Fruit fly (Drosophila melanogaster) whole organism, embryonic: ENCODE measurements around the gene Esyt2.

Experiments
- Ada2b ChIP-seq: fragments of 200-800 bp; sonication (Bioruptor generic); IDR thresholded peaks from 2 replicates; pipeline ENCODE4 v1.3.6; 2022; ENCODE audit warnings: missing biosample characterization, missing genetic modification characterization
- CG10565 ChIP-seq: fragments of 200-800 bp; sonication (Bioruptor generic); optimal IDR thresholded peaks from 3 replicates; lab custom pipeline; 2016; ENCODE audit warnings: missing biosample characterization, mild to moderate bottlenecking, missing genetic modification characterization
- CG11504 ChIP-seq: fragments of 200-800 bp; sonication (Bioruptor generic); optimal IDR thresholded peaks from 3 replicates; lab custom pipeline; 2019; ENCODE audit warnings: missing biosample characterization, mild to moderate bottlenecking, missing genetic modification characterization, moderate library complexity
- CG11695 ChIP-seq: fragments of 200-800 bp; sonication (Bioruptor generic); IDR thresholded peaks from 3 replicates; pipeline ENCODE4 v1.3.6; 2022; ENCODE audit warnings: missing biosample characterization, missing genetic modification characterization
- CG1233 ChIP-seq: fragments of 200-800 bp; sonication (Bioruptor generic); optimal IDR thresholded peaks from 4 replicates; lab custom pipeline; 2018; ENCODE audit warnings: missing biosample characterization, mild to moderate bottlenecking, missing genetic modification characterization
- CG12659 ChIP-seq: fragments of 200-800 bp; sonication (Bioruptor generic); optimal IDR thresholded peaks from 3 replicates; lab custom pipeline; 2017; ENCODE audit warnings: mild to moderate bottlenecking, missing biosample characterization, missing genetic modification reagents, missing genetic modification characterization
- CG13296 ChIP-seq: fragments of 200-800 bp; sonication (Bioruptor generic); optimal IDR thresholded peaks from 3 replicates; lab custom pipeline; 2018; ENCODE audit warnings: missing biosample characterization, mild to moderate bottlenecking, missing genetic modification characterization
- CG13775 ChIP-seq: fragments of 200-800 bp; sonication (Bioruptor generic); optimal IDR thresholded peaks from 3 replicates; lab custom pipeline; 2017; ENCODE audit warnings: missing biosample characterization, mild to moderate bottlenecking, missing genetic modification characterization
- CG14014 ChIP-seq: fragments of 200-800 bp; sonication (Bioruptor generic); IDR thresholded peaks from 2 replicates; pipeline ENCODE4 v1.3.6; 2022; ENCODE audit warnings: missing biosample characterization, missing genetic modification characterization
- CG14050 ChIP-seq: fragments of 200-800 bp; sonication (Bioruptor generic); IDR thresholded peaks from 3 replicates; pipeline ENCODE4 v1.3.6; 2022; ENCODE audit warnings: missing biosample characterization, missing genetic modification characterization
- CG14965 ChIP-seq: fragments of 200-800 bp; sonication (Bioruptor generic); optimal IDR thresholded peaks from 2 replicates; lab custom pipeline; 2016; ENCODE audit warnings: missing biosample characterization, missing genetic modification characterization, borderline replicate concordance
- CG16815 ChIP-seq: fragments of 200-800 bp; sonication (Bioruptor generic); optimal IDR thresholded peaks from 3 replicates; lab custom pipeline; 2017; ENCODE audit warnings: missing biosample characterization, mild to moderate bottlenecking, missing genetic modification characterization
- CG17361 ChIP-seq: fragments of 200-800 bp; sonication (Bioruptor generic); IDR thresholded peaks from 3 replicates; pipeline ENCODE4 v1.3.6; 2022; ENCODE audit warnings: missing biosample characterization, missing genetic modification characterization
- CG17829 ChIP-seq: fragments of 200-800 bp; optimal IDR thresholded peaks from 2 replicates; lab custom pipeline; 2019; ENCODE audit warnings: missing biosample characterization, mild to moderate bottlenecking, missing genetic modification characterization, moderate library complexity
- CG30403 ChIP-seq: fragments of 200-800 bp; sonication (Bioruptor generic); optimal IDR thresholded peaks from 3 replicates; lab custom pipeline; 2016; ENCODE audit warnings: missing biosample characterization, missing genetic modification characterization
- CG31224 ChIP-seq: fragments of 200-800 bp; sonication (Bioruptor generic); IDR thresholded peaks from 2 replicates; pipeline ENCODE4 v1.3.6; 2022; ENCODE audit warnings: missing biosample characterization, missing genetic modification characterization
- CG32767 ChIP-seq: fragments of 200-800 bp; sonication (Bioruptor generic); IDR thresholded peaks from 2 replicates; pipeline ENCODE4 v1.3.6; 2022; ENCODE audit warnings: missing biosample characterization, missing genetic modification characterization
- CG3995 ChIP-seq: fragments of 200-800 bp; sonication (Bioruptor generic); optimal IDR thresholded peaks from 3 replicates; lab custom pipeline; 2016; ENCODE audit warnings: missing biosample characterization, missing genetic modification characterization
- CG5953 ChIP-seq: fragments of 200-800 bp; sonication (Bioruptor generic); IDR thresholded peaks from 2 replicates; pipeline ENCODE4 v1.3.6; 2022; ENCODE audit warnings: missing biosample characterization, missing genetic modification characterization
- CG8290 ChIP-seq, 3 experiments: fragments of 200-800 bp; sonication (Bioruptor generic); optimal IDR thresholded peaks; 2 replicates each; lab custom pipeline; 2016 to 2019; ENCODE audit warnings: missing biosample characterization in 3 of 3, missing genetic modification characterization in 3 of 3, mild to moderate bottlenecking in 2 of 3, moderate library complexity in 1 of 3
- CG9797 ChIP-seq: fragments of 200-800 bp; sonication (Bioruptor generic); optimal IDR thresholded peaks from 3 replicates; lab custom pipeline; 2018; ENCODE audit warnings: missing biosample characterization, mild to moderate bottlenecking, missing genetic modification characterization
- CkIIα-i1 ChIP-seq: fragments of 200-800 bp; sonication (Bioruptor generic); IDR thresholded peaks from 2 replicates; pipeline ENCODE4 v1.3.6; 2022; ENCODE audit warnings: missing biosample characterization, missing genetic modification characterization
- Doc2 ChIP-seq: fragments of 200-800 bp; sonication (Bioruptor generic); IDR thresholded peaks from 2 replicates; pipeline ENCODE4 v1.3.6; 2022; ENCODE audit warnings: missing biosample characterization, missing genetic modification characterization
- Doc3 ChIP-seq: fragments of 200-800 bp; sonication (Bioruptor generic); IDR thresholded peaks from 3 replicates; pipeline ENCODE4 v1.3.6; 2022; ENCODE audit warnings: missing biosample characterization, missing genetic modification characterization; ENCODE audit not compliant: partially characterized antibody
- Oli ChIP-seq: fragments of 200-800 bp; sonication (Bioruptor generic); optimal IDR thresholded peaks from 2 replicates; lab custom pipeline; 2018; ENCODE audit warnings: missing biosample characterization, mild to moderate bottlenecking, missing genetic modification characterization, moderate library complexity
- Poxn ChIP-seq: fragments of 200-800 bp; sonication (Bioruptor generic); IDR thresholded peaks from 2 replicates; pipeline ENCODE4 v1.3.6; 2022; ENCODE audit warnings: missing biosample characterization, missing genetic modification characterization
- Sry-β ChIP-seq: fragments of 200-800 bp; sonication (Bioruptor generic); optimal IDR thresholded peaks from 2 replicates; lab custom pipeline; 2018; ENCODE audit warnings: missing biosample characterization, mild to moderate bottlenecking, missing genetic modification characterization, moderate library complexity
- Ssrp ChIP-seq: fragments of 200-800 bp; sonication (Bioruptor generic); optimal IDR thresholded peaks from 2 replicates; lab custom pipeline; 2018; ENCODE audit warnings: missing biosample characterization, mild to moderate bottlenecking, missing genetic modification characterization, moderate library complexity
- Xbp1 ChIP-seq: fragments of 200-800 bp; sonication (Bioruptor generic); optimal IDR thresholded peaks from 3 replicates; lab custom pipeline; 2016; ENCODE audit warnings: missing biosample characterization, mild to moderate bottlenecking, missing genetic modification characterization
- Xrp1 ChIP-seq: fragments of 200-800 bp; sonication (Bioruptor generic); IDR thresholded peaks from 2 replicates; pipeline ENCODE4 v1.3.6; 2022; ENCODE audit warnings: missing biosample characterization, missing genetic modification characterization
- ase ChIP-seq: fragments of 200-800 bp; sonication (Bioruptor generic); IDR thresholded peaks from 3 replicates; pipeline ENCODE4 v1.3.6; 2022; ENCODE audit warnings: missing biosample characterization, missing genetic modification characterization
- az2 ChIP-seq: fragments of 200-800 bp; sonication (Bioruptor generic); optimal IDR thresholded peaks from 3 replicates; lab custom pipeline; 2016; ENCODE audit warnings: missing biosample characterization, missing genetic modification characterization
- cato ChIP-seq: fragments of 200-800 bp; sonication (Bioruptor generic); optimal IDR thresholded peaks from 2 replicates; lab custom pipeline; 2016; ENCODE audit warnings: missing biosample characterization, missing genetic modification characterization, borderline replicate concordance
- exex ChIP-seq: fragments of 200-800 bp; sonication (Bioruptor generic); optimal IDR thresholded peaks from 4 replicates; lab custom pipeline; 2018; ENCODE audit warnings: missing biosample characterization, mild to moderate bottlenecking, missing genetic modification characterization, moderate library complexity
- fd64A ChIP-seq: fragments of 200-800 bp; sonication (Bioruptor generic); optimal IDR thresholded peaks from 3 replicates; lab custom pipeline; 2018; ENCODE audit warnings: missing biosample characterization, mild to moderate bottlenecking, missing genetic modification characterization
- gt ChIP-seq: fragments of 200-800 bp; sonication (Bioruptor generic); IDR thresholded peaks from 2 replicates; pipeline ENCODE4 v1.3.6; 2022; ENCODE audit warnings: missing biosample characterization, missing genetic modification characterization
- hkb ChIP-seq, 2 experiments: fragments of 200-800 bp in 1 of 2; fragments of >200 bp in 1 of 2; sonication (Bioruptor generic) in 1 of 2; IDR thresholded peaks in 1 of 2; optimal IDR thresholded peaks in 1 of 2; 2 replicates each; pipeline versions ENCODE4 v1.3.6 to Lab custom; 2017 to 2022; ENCODE audit warnings: missing biosample characterization in 1 of 2, missing genetic modification characterization in 1 of 2
- insv ChIP-seq, 2 experiments: fragments of 200-800 bp; sonication (Bioruptor generic); optimal IDR thresholded peaks; 3 replicates each; lab custom pipeline; 2016 to 2018; ENCODE audit warnings: missing biosample characterization in 2 of 2, missing genetic modification characterization in 2 of 2
- mam ChIP-seq: fragments of 200-800 bp; sonication (Bioruptor generic); optimal IDR thresholded peaks from 3 replicates; lab custom pipeline; 2016; ENCODE audit warnings: missing biosample characterization, missing genetic modification characterization
- nau ChIP-seq: fragments of 200-800 bp; sonication (Bioruptor generic); optimal IDR thresholded peaks from 3 replicates; lab custom pipeline; 2017; ENCODE audit warnings: missing biosample characterization, mild to moderate bottlenecking, missing genetic modification characterization, missing genetic modification reagents
- psq ChIP-seq: fragments of 200-800 bp; sonication (Bioruptor generic); optimal IDR thresholded peaks from 2 replicates; lab custom pipeline; 2017; ENCODE audit warnings: missing biosample characterization, missing genetic modification characterization
- pzg ChIP-seq: fragments of 200-800 bp; sonication (Bioruptor generic); optimal IDR thresholded peaks from 3 replicates; lab custom pipeline; 2018; ENCODE audit warnings: missing biosample characterization, mild to moderate bottlenecking, missing genetic modification characterization, moderate library complexity
- sc ChIP-seq, 3 experiments: fragments of >200 bp in 2 of 3; fragments of 200-800 bp in 1 of 3; sonication (Bioruptor generic) in 1 of 3; optimal IDR thresholded peaks; 2 replicates in 2 of 3; 3 replicates in 1 of 3; lab custom pipeline; 2017; ENCODE audit warnings: mild to moderate bottlenecking in 1 of 3, missing biosample characterization in 1 of 3, missing genetic modification characterization in 1 of 3, missing genetic modification reagents in 1 of 3
- seq ChIP-seq: fragments of 200-800 bp; sonication (Bioruptor generic); IDR thresholded peaks from 2 replicates; pipeline ENCODE4 v1.3.6; 2022; ENCODE audit warnings: missing biosample characterization, missing genetic modification characterization
- sima ChIP-seq: fragments of 200-800 bp; sonication (Bioruptor generic); optimal IDR thresholded peaks from 2 replicates; lab custom pipeline; 2016; ENCODE audit warnings: missing biosample characterization, missing genetic modification characterization
- sob ChIP-seq: fragments of 200-800 bp; sonication (Bioruptor generic); IDR thresholded peaks from 2 replicates; pipeline ENCODE4 v1.3.6; 2022; ENCODE audit warnings: missing biosample characterization, missing genetic modification characterization
- sug ChIP-seq: fragments of 200-800 bp; optimal IDR thresholded peaks from 2 replicates; lab custom pipeline; 2019; ENCODE audit warnings: missing biosample characterization, mild to moderate bottlenecking, missing genetic modification characterization, moderate library complexity
- tio ChIP-seq: fragments of 200-800 bp; sonication (Bioruptor generic); optimal IDR thresholded peaks from 2 replicates; lab custom pipeline; 2017; ENCODE audit warnings: missing biosample characterization, missing genetic modification characterization, inconsistent platforms
- twi ChIP-seq: fragments of 200-800 bp; optimal IDR thresholded peaks from 2 replicates; lab custom pipeline; 2019; ENCODE audit warnings: missing biosample characterization, mild to moderate bottlenecking, missing genetic modification characterization, moderate library complexity

The Esyt2 gene

dm6 chr3R:24588829-24589638 is 44.5 kb downstream of the Esyt2 start (continued):
- no peak for TF ChIP-seq CG14965 (GFP tag; lab: Kevin White, UChicago)
- no peak for TF ChIP-seq psq (GFP tag; lab: Kevin White, UChicago)
- no peak for TF ChIP-seq mam (GFP tag; lab: Kevin White, UChicago)
- TF ChIP-seq Sry-β (GFP tag; lab: Kevin White, UChicago) = no peak
- peak; percentile 3 for TF ChIP-seq CG17829
- no peak for TF ChIP-seq CkIIα-i1 (GFP tag; lab: Robert Waterston, UW)
- no peak for TF ChIP-seq ase
- no peak for TF ChIP-seq Xrp1
- no peak for TF ChIP-seq Xbp1
- no peak for TF ChIP-seq CG14050 (GFP tag; lab: Robert Waterston, UW)
- TF ChIP-seq CG9797 (GFP tag; lab: Kevin White, UChicago) = no peak
- no peak for TF ChIP-seq sima (GFP tag; lab: Kevin White, UChicago)
- no peak for TF ChIP-seq exex (tag; lab: Kevin White, UChicago)
- peak; percentile 28 for TF ChIP-seq CG1233 (GFP tag; lab: Kevin White, UChicago)
- TF ChIP-seq hkb (optimal IDR thresholded peaks at IDR 0.05; lab: Kevin White, UChicago) = no peak
- no peak for TF ChIP-seq hkb (GFP tag; IDR thresholded peaks at IDR 0.05; lab: Robert Waterston, UW)
- TF ChIP-seq CG17361 (GFP tag; lab: Robert Waterston, UW) = no peak
- TF ChIP-seq CG10565 (GFP tag; lab: Kevin White, UChicago) = no peak
- peak; percentile 17 for TF ChIP-seq CG11504
- no peak for TF ChIP-seq CG5953 (GFP tag; lab: Robert Waterston, UW)
- TF ChIP-seq tio = no peak
- TF ChIP-seq nau (GFP tag; lab: Kevin White, UChicago) = peak; percentile 42
- no peak for TF ChIP-seq CG12659
- no peak for TF ChIP-seq pzg
- TF ChIP-seq twi (tag; lab: Kevin White, UChicago) = no peak
- TF ChIP-seq Poxn (GFP tag; lab: Robert Waterston, UW) = no peak
- TF ChIP-seq CG3995 (GFP tag; lab: Kevin White, UChicago) = no peak
- no peak for TF ChIP-seq insv (GFP tag; optimal IDR thresholded peaks at IDR 0.05; lab: Kevin White, UChicago)
- no peak for TF ChIP-seq CG8290 (GFP tag; optimal IDR thresholded peaks at IDR 0.05; lab: Kevin White, UChicago)
- TF ChIP-seq CG8290 (tag; optimal IDR thresholded peaks at IDR 0.05; lab: Kevin White, UChicago) = peak in 1 of 2 experiments; percentile 75
- TF ChIP-seq Ada2b (GFP tag; lab: Robert Waterston, UW) = no peak
- TF ChIP-seq Doc2 (GFP tag; lab: Robert Waterston, UW) = no peak
- TF ChIP-seq az2 (GFP tag; lab: Kevin White, UChicago) = no peak
- no peak for TF ChIP-seq Doc3
- no peak for TF ChIP-seq CG32767 (GFP tag; lab: Robert Waterston, UW)
- no peak for TF ChIP-seq CG14014 (GFP tag; lab: Robert Waterston, UW)
- TF ChIP-seq sob (GFP tag; lab: Robert Waterston, UW) = no peak
- TF ChIP-seq CG11695 = no peak
- TF ChIP-seq CG13296 = peak; percentile 22
- TF ChIP-seq sc (optimal IDR thresholded peaks at IDR 0.05; lab: Kevin White, UChicago) = no peak
- no peak for TF ChIP-seq sc (GFP tag; optimal IDR thresholded peaks at IDR 0.05; lab: Kevin White, UChicago)
- TF ChIP-seq fd64A (GFP tag; lab: Kevin White, UChicago) = no peak
- no peak for TF ChIP-seq seq (GFP tag; lab: Robert Waterston, UW)
- TF ChIP-seq CG16815 (GFP tag; lab: Kevin White, UChicago) = no peak
- TF ChIP-seq Oli (tag; lab: Kevin White, UChicago) = no peak
- TF ChIP-seq gt (GFP tag; lab: Robert Waterston, UW) = no peak
- TF ChIP-seq CG13775 (GFP tag; lab: Kevin White, UChicago) = no peak
- no peak for TF ChIP-seq cato (GFP tag; lab: Kevin White, UChicago)
- TF ChIP-seq CG30403 = no peak
- TF ChIP-seq CG31224 (GFP tag; lab: Robert Waterston, UW) = no peak
- TF ChIP-seq sug (tag; lab: Kevin White, UChicago) = peak; percentile 36
- no peak for TF ChIP-seq Ssrp (tag; lab: Kevin White, UChicago)
